Worm (Caenorhabditis elegans): ENCODE data around the gene Y46H3D.1.

Gene Y46H3D.1

DNA sequence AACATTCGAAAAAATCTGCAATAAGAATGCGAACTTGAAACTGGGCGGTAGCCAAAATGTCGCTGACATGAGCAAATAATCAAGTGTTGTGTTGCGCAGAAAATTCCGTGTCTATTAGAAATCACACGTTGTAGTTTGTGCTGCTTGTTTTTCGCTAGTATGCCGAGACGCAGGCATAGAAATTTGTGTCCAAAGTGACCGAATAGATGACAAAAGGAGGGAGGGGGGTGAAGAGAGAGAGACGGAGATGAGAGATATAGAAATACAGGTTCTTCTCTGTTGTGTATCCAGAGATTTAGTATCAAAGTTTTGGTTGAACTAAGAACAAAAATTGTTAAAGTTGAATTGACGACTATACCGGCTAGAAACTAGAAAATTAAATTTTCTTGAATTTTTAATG is 15.0 kb upstream of the Y46H3D.1 start:
- no peak for TF ChIP-seq dao-5 (tag; optimal IDR thresholded peaks at IDR 0.05)
- no peak for TF ChIP-seq him-1 (tag; optimal IDR thresholded peaks at IDR 0.05)
- TF ChIP-seq W03F9.2 (tag; optimal IDR thresholded peaks at IDR 0.05): no peak

DNA sequence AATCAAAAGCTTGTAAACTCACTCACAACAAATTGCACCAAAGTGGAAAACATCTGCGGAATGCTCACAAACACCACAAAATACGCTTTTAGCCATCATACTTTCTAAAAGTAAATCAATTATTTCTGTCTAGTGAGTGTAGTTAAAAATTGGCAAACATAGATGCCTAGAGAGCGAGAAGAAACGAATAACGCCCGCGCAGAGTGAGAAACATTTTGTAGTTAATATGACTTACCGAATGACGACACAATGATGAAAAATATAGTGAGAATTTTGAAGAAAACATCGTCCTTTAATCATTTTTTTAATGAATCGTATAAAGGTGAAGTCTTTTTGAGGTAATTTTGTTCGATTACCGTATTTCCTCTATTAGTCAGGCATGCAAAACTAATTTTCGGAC is 13.0 kb upstream of the Y46H3D.1 start, which contains the start of gene nhr-238:
Gene nhr-238 (minus strand): TSS at position 104 of the 400 bp plus-strand sequence.
- TF ChIP-seq W03F9.2 (tag; optimal IDR thresholded peaks at IDR 0.05) (no peak), dao-5 (tag; optimal IDR thresholded peaks at IDR 0.05) (no peak), him-1 (tag; optimal IDR thresholded peaks at IDR 0.05) (no peak)

DNA sequence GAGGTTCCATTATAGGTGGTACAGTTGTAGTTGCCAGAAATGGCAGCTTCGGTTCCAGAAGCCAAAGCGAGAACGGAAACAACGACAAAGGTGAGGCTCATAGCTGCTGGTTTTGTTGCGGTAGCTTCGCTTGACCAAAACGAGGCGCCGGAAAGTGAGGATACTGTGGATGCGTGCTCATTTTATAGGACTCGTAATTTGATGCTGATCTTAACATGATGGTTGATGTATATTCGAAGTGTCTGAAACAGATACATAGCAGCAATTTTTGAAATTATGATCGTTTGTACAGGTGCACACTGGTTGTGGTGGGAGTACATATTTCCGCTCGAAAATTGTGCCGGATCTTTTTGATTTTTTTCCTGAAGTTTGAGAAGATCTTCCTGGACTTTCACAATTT is 11.2 kb upstream of the Y46H3D.1 start, which contains the start of gene Y46H3D.8:
Gene Y46H3D.8 (minus strand): TSS at position 101 of the 400 bp plus-strand sequence.
- TF ChIP-seq him-1 (tag; optimal IDR thresholded peaks at IDR 0.05) (no peak), W03F9.2 (tag; optimal IDR thresholded peaks at IDR 0.05) (no peak), dao-5 (tag; optimal IDR thresholded peaks at IDR 0.05) (no peak)

DNA sequence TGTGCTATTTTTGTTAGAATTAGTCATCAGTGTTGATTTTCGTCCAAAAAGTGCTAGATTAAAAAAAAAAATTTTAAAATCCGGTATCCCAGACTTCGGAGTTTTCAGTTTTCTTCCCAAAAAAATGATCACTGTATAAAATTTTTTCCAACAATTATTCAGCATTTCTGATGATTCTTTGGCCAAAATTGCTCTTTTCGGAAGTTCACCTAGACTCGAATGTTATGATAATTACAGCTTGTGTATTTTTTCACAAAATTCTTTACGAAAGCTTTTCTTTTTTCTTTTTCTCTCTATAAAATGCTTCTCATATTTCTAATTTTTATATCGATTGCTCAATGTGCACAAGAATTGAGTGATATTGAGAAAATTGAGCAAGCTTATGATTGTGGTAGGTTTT is 10.6 kb upstream of the Y46H3D.1 start, which contains the start of gene irld-17:
Gene irld-17 (plus strand): TSS at position 301 of the 400 bp plus-strand sequence.
- TF ChIP-seq dao-5 (tag; optimal IDR thresholded peaks at IDR 0.05) (no peak), W03F9.2 (tag; optimal IDR thresholded peaks at IDR 0.05) (no peak), him-1 (tag; optimal IDR thresholded peaks at IDR 0.05) (no peak)

DNA sequence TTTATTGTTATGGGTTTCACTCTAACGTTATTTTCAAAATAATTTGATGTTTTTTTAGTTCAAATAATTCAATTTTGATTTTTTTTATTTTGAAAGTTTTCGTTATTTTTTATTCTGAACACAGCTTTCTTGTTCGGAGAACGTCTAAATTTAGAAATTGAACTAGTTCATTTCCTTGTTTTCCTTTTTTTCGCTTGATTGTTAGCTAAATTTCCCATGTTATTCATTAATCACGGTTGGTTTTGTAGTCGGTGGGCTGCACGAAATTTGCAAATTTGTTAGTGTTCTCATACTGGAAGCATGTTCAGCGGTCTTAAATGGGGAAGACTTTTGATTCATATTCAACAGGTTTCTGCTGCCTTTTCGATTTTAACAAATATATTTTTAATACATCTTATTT is 6.4 kb upstream of the Y46H3D.1 start, which contains the start of gene str-222:
Gene str-222 (plus strand): TSS at position 301 of the 400 bp plus-strand sequence.
- TF ChIP-seq him-1 (tag; optimal IDR thresholded peaks at IDR 0.05): no peak
- no peak for TF ChIP-seq dao-5 (tag; optimal IDR thresholded peaks at IDR 0.05)
- no peak for TF ChIP-seq W03F9.2 (tag; optimal IDR thresholded peaks at IDR 0.05)

DNA sequence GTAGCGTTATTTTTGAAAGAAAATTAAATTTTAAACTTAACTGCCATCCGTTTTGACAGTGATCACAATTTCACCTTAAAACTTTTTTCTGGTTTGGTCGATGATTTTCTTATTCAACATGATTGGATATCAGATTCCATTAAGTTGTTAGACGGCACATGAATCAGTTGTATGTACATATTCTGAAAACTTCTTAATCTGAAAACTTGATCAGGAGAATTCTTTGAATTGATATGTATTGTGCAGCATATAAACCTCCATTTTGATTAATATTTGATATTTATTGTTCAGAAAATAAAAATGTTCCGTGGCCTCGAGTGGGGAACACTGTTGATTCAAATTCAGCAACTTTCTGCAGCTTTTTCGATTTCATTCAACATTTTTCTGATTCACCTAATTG is 2.3 kb upstream of the Y46H3D.1 start, which contains the start of gene str-221:
Gene str-221 (plus strand): TSS at position 301 of the 400 bp plus-strand sequence.
- TF ChIP-seq dao-5 (tag; optimal IDR thresholded peaks at IDR 0.05) (no peak), W03F9.2 (tag; optimal IDR thresholded peaks at IDR 0.05) (no peak), him-1 (tag; optimal IDR thresholded peaks at IDR 0.05) (no peak)

DNA sequence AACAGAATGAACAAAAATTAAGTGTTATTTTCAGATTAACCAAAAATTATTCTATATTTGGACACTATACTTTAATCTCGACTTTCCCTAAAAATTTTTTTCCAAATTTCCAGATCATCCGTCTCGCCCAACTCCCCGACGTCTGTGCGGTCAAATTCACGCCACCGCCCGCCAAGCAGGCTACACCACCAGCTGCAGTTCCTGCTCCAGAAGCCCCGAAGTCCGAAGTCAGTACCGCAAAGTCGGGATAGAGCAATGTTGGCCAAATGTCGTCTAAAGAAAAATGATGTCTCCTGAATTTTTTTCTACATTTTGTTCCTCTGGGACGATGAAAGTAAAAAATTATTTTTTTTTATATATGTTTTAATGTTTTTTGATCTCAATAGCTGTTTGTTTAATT is 469 bp downstream of the Y46H3D.1 start:
- TF ChIP-seq W03F9.2 (tag; optimal IDR thresholded peaks at IDR 0.05): no peak
- no peak for TF ChIP-seq dao-5 (tag; optimal IDR thresholded peaks at IDR 0.05)
- no peak for TF ChIP-seq him-1 (tag; optimal IDR thresholded peaks at IDR 0.05)

DNA sequence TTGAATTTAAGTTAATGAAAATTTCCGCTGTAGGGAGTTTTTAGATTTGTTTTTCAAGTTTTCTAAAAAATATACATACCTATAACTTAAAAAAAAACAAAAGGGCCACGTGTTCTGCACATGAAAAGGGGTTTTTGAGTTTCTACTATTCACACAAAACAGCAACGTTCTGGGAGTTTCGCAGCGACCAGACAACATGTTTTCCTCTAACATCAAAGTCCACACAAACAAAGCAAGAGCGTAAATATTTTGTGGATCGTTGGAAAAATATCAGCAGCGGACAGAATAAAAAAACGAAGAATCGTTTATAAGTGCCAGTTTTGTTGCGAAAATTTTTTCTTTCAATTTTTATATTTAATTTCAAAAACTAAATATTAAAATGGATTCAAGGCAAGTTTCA is 1.6 kb downstream of the Y46H3D.1 start, which contains the start of gene alh-2:
Gene alh-2 (plus strand): TSS at position 284 of the 400 bp plus-strand sequence.
- TF ChIP-seq W03F9.2 (tag; optimal IDR thresholded peaks at IDR 0.05) (no peak), him-1 (tag; optimal IDR thresholded peaks at IDR 0.05) (no peak), dao-5 (tag; optimal IDR thresholded peaks at IDR 0.05) (no peak)

DNA sequence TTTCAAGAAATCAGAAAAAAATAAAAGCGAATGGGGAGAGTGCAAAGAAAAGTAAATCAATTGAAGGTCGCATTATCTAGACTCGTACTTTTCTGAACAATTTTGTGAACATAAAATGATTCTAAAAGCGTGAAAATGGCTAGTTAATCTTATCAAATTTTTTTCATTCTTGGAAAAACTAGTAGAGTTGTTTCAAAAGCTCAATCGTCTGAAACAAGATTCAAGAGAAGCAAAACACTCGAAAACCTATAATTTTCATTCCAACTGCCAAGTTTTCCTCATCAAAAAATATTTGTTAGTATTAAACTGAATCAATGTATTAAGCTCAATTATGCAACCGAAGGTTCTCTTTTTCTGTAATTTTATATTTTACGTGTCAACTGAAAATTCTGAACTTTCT is 5.7 kb downstream of the Y46H3D.1 start, which contains the start of gene irld-45:
Gene irld-45 (plus strand): TSS at position 301 of the 400 bp plus-strand sequence.
- TF ChIP-seq him-1 (tag; optimal IDR thresholded peaks at IDR 0.05) (no peak), dao-5 (tag; optimal IDR thresholded peaks at IDR 0.05) (no peak), W03F9.2 (tag; optimal IDR thresholded peaks at IDR 0.05) (no peak)

DNA sequence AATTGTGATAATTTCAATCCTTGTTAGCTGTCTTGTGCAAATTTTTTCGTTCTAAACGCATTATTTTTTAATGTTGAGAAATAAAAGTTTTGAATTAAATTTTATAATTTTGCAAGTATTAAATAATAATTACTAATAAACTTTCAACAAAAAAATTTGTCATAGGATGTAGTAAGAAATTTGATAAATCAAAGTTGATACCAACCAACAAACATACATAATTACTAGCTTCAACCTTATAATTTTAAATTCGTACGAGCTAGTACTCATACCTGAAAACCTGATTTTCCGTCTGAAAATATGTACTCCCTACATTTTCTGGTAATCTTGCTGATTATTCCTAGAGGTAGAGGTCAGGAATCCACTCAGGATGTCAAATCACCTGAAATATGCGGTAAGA is 8.7 kb downstream of the Y46H3D.1 start, which contains the start of gene irld-44:
Gene irld-44 (plus strand): TSS at position 301 of the 400 bp plus-strand sequence.
- TF ChIP-seq W03F9.2 (tag; optimal IDR thresholded peaks at IDR 0.05) (no peak), dao-5 (tag; optimal IDR thresholded peaks at IDR 0.05) (no peak)

DNA sequence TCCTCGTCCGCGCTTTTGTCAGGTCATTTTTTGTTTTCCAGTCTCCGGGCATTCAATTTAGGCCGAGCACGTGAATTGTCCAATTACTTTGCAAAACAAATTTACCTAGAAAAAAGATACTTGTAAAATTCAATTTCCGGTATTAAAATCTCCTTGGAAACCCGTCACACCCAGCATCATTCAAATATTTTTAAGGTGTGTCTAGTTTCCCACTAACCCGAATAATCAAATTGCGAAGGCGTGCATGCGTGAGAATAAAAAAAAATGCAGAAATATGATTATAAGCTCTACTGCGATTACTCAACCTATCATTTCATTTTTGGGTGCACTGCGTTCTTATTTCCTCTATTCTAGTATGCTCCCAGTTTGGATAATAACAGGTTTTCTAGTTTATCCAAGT is 12.5 kb downstream of the Y46H3D.1 start, which contains the start of gene irld-11:
Gene irld-11 (plus strand): TSS at position 301 of the 400 bp plus-strand sequence.
- no peak for TF ChIP-seq dao-5 (tag; optimal IDR thresholded peaks at IDR 0.05)
- TF ChIP-seq W03F9.2 (tag; optimal IDR thresholded peaks at IDR 0.05): no peak
- no peak for TF ChIP-seq him-1 (tag; optimal IDR thresholded peaks at IDR 0.05)

DNA sequence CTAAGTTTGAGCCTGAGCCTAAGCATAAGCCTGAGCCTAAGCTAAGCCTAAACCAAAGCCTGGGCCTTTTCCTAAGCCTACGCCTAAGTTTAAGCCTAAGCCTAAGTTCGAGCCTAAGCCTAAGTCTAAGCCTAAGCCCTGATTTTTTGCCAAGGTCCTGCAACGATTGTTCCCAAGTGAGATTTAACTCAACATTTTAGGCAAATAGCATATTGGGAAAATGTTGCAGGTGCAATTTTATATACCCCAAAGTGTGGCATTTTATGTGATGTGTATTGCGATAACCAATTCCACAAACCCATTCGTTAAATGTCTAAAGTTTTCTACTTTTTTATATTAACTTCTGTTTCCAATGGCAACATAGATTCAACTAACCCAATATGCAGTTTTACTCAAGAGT is 20.0 kb downstream of the Y46H3D.1 start, which contains the start of gene irld-40:
Gene irld-40 (plus strand): TSS at position 301 of the 400 bp plus-strand sequence.
- TF ChIP-seq W03F9.2 (tag; optimal IDR thresholded peaks at IDR 0.05) (no peak), him-1 (tag; optimal IDR thresholded peaks at IDR 0.05) (no peak), dao-5 (tag; optimal IDR thresholded peaks at IDR 0.05) (no peak)

DNA sequence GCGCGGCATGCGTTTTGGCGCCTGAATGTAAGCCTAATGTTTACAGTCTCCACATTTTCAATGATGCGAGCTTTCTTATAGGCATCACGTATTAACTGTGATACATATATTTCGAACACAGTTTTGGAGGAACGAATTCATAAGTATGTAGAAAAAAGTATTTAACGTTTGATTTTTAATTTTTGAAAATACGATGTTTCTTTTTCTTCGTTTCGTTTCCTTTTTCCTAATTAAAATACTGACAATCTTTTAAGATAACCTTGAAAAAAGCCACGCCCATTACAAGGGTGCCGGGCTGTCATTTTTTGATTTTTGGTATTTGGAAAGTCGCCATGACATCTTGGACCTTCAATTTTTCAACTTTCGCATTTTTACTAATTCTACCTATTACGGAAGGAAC is 22.6 kb downstream of the Y46H3D.1 start, which contains the start of gene K04F1.9:
Gene K04F1.9 (plus strand): TSS at position 301 of the 400 bp plus-strand sequence.
- TF ChIP-seq dao-5 (tag; optimal IDR thresholded peaks at IDR 0.05): no peak
- TF ChIP-seq W03F9.2 (tag; optimal IDR thresholded peaks at IDR 0.05): no peak
- no peak for TF ChIP-seq him-1 (tag; optimal IDR thresholded peaks at IDR 0.05)

DNA sequence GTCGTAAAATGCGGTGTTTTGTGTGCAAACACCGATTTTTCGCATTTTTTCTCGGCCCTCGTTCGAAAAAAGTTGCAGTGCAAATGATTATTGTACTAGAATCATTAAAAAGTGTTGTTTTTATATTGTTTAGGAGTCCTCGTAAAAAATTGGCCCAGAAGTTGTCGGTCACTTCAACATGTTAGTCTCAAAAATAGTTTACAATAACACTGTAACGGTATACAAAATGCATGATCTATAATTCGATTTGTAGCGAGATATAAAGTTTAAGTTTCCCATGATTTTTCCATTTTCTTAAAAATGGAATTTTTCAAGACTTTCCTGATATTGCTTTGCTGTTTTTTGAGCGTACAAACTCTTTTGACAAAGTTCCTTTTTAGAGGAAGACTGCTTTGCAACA is 24.6 kb downstream of the Y46H3D.1 start, which contains the start of gene K04F1.8:
Gene K04F1.8 (plus strand): TSS at position 301 of the 400 bp plus-strand sequence.
- TF ChIP-seq him-1 (tag; optimal IDR thresholded peaks at IDR 0.05) (no peak), dao-5 (tag; optimal IDR thresholded peaks at IDR 0.05) (no peak), W03F9.2 (tag; optimal IDR thresholded peaks at IDR 0.05) (no peak)

Measured in whole organism, L4/young adult.